Worm (Caenorhabditis elegans) whole organism, L3 larva: ENCODE measurements around the gene fbxa-86.

ENCODE experiments used
- elt-3 ChIP-seq, 3 experiments: fragments of 150-350 bp in 1 of 3; sonication (generic microtip) in 2 of 3; optimal IDR thresholded peaks; 2 replicates in 2 of 3; 4 replicates in 1 of 3; lab custom pipeline; 2014 to 2017; ENCODE audit warnings: missing biosample characterization in 3 of 3, missing genetic modification characterization in 3 of 3
- fkh-2 ChIP-seq: fragments of 150-350 bp; optimal IDR thresholded peaks from 2 replicates; lab custom pipeline; 2014; ENCODE audit warnings: missing biosample characterization, missing genetic modification reagents, missing genetic modification characterization
- nhr-237 ChIP-seq: fragments of 150-350 bp; optimal IDR thresholded peaks from 2 replicates; lab custom pipeline; 2014; ENCODE audit warnings: missing biosample characterization, missing genetic modification characterization
- nhr-77 ChIP-seq: fragments of 150-350 bp; optimal IDR thresholded peaks from 2 replicates; lab custom pipeline; 2014; ENCODE audit warnings: missing biosample characterization, missing genetic modification characterization
- snpc-4 ChIP-seq: fragments of 150-350 bp; optimal IDR thresholded peaks from 2 replicates; lab custom pipeline; 2014; ENCODE audit warnings: missing biosample characterization, missing genetic modification characterization
- zag-1 ChIP-seq: fragments of 150-350 bp; optimal IDR thresholded peaks from 2 replicates; lab custom pipeline; 2014; ENCODE audit warnings: missing biosample characterization, missing genetic modification characterization

ce11 chrIV:4909039-4909438, 28.8 kb downstream of the fbxa-86 start, which contains the start of gene str-159:
- TF ChIP-seq elt-3 (tag; optimal IDR thresholded peaks at IDR 0.05; lab: Kevin White, UChicago): no peak
- no peak for TF ChIP-seq fkh-2 (tag; lab: Kevin White, UChicago)
- TF ChIP-seq zag-1: no peak
- TF ChIP-seq nhr-237 (tag; lab: Kevin White, UChicago): no peak
- TF ChIP-seq nhr-77 (tag; lab: Kevin White, UChicago): no peak
- no peak for TF ChIP-seq snpc-4 (tag; lab: Kevin White, UChicago)
